Worm (Caenorhabditis elegans) whole organism, late embryonic: Measurements from ENCODE around the gene srd-47.

Source experiments
- fax-1 ChIP-seq: sonication (generic microtip); optimal IDR thresholded peaks from 2 replicates; lab custom pipeline; 2016; ENCODE audit warnings: missing genotype, missing genetic modification characterization, missing compliant biosample characterization
- pag-3 ChIP-seq: sonication (generic microtip); optimal IDR thresholded peaks from 2 replicates; lab custom pipeline; 2016; ENCODE audit warnings: missing compliant biosample characterization, missing genetic modification characterization, borderline replicate concordance
- pha-4 ChIP-seq: fragments of 150-350 bp; optimal IDR thresholded peaks from 2 replicates; lab custom pipeline; 2018; ENCODE audit warnings: missing biosample characterization, missing genetic modification reagents, missing genetic modification characterization
- rnt-1 ChIP-seq: sonication (generic microtip); optimal IDR thresholded peaks from 2 replicates; lab custom pipeline; 2016; ENCODE audit warnings: missing genetic modification characterization, missing compliant biosample characterization
- unc-3 ChIP-seq, 2 experiments: fragments of 200-800 bp in 1 of 2; sonication (Bioruptor generic) in 1 of 2; sonication (generic microtip) in 1 of 2; conservative IDR thresholded peaks in 1 of 2; optimal IDR thresholded peaks in 1 of 2; 2 replicates each; pipeline versions ENCODE4 v1.3.6 to Lab custom; 2016 to 2022; ENCODE audit warnings: missing compliant biosample characterization in 2 of 2, missing genetic modification characterization in 2 of 2, missing genetic modification reagents in 1 of 2

ce11 chrX:12378293-12378692, 44.9 kb downstream of the srd-47 start, which contains the start of gene glb-13:
- TF ChIP-seq pha-4 (tag; lab: Kevin White, UChicago) (no peak), unc-3 (GFP tag; conservative IDR thresholded peaks at IDR 0.05; lab: Robert Waterston, UW) (no peak), unc-3 (tag; optimal IDR thresholded peaks at IDR 0.05; lab: Kevin White, UChicago) (no peak), pag-3 (tag; lab: Kevin White, UChicago) (no peak), fax-1 (tag; lab: Kevin White, UChicago) (no peak), rnt-1 (tag; lab: Kevin White, UChicago) (no peak)
